Fruit fly (Drosophila melanogaster) whole organism, embryonic: ENCODE measurements around the gene mRpL32.

ENCODE experiments used
- Blimp-1 ChIP-seq: fragments of 200-800 bp; sonication (Bioruptor generic); optimal IDR thresholded peaks from 3 replicates; lab custom pipeline; 2018; ENCODE audit warnings: missing biosample characterization, missing genetic modification characterization, mild to moderate bottlenecking, moderate library complexity, missing genetic modification reagents
- CG10462 ChIP-seq: fragments of 200-800 bp; sonication (Bioruptor generic); optimal IDR thresholded peaks from 2 replicates; lab custom pipeline; 2016; ENCODE audit warnings: missing biosample characterization, missing genetic modification characterization
- CG11504 ChIP-seq: fragments of 200-800 bp; sonication (Bioruptor generic); optimal IDR thresholded peaks from 3 replicates; lab custom pipeline; 2019; ENCODE audit warnings: missing biosample characterization, mild to moderate bottlenecking, missing genetic modification characterization, moderate library complexity
- CG12071 ChIP-seq: fragments of 200-800 bp; sonication (Bioruptor generic); optimal IDR thresholded peaks from 3 replicates; lab custom pipeline; 2018; ENCODE audit warnings: missing biosample characterization, mild to moderate bottlenecking, missing genetic modification characterization
- CG12155 ChIP-seq: fragments of 200-800 bp; sonication (Bioruptor generic); optimal IDR thresholded peaks from 3 replicates; lab custom pipeline; 2016; ENCODE audit warnings: missing biosample characterization, missing genetic modification characterization
- CG14441 ChIP-seq: fragments of 200-800 bp; sonication (Bioruptor generic); IDR thresholded peaks from 2 replicates; pipeline ENCODE4 v1.3.6; 2022; ENCODE audit warnings: missing biosample characterization, missing genetic modification characterization
- CG14965 ChIP-seq: fragments of 200-800 bp; sonication (Bioruptor generic); optimal IDR thresholded peaks from 2 replicates; lab custom pipeline; 2016; ENCODE audit warnings: missing biosample characterization, missing genetic modification characterization, borderline replicate concordance
- CG15514 ChIP-seq: fragments of 200-800 bp; sonication (Bioruptor generic); optimal IDR thresholded peaks from 3 replicates; lab custom pipeline; 2017; ENCODE audit warnings: missing biosample characterization, missing genetic modification characterization, mild to moderate bottlenecking, moderate library complexity, missing genetic modification reagents
- CG1603 ChIP-seq: fragments of 200-800 bp; sonication (Bioruptor generic); optimal IDR thresholded peaks from 2 replicates; lab custom pipeline; 2019; ENCODE audit warnings: missing biosample characterization, mild to moderate bottlenecking, missing genetic modification characterization, moderate library complexity
- CG1647 ChIP-seq: fragments of 200-800 bp; sonication (Bioruptor generic); optimal IDR thresholded peaks from 3 replicates; lab custom pipeline; 2016; ENCODE audit warnings: missing biosample characterization, missing genetic modification characterization
- CG16815 ChIP-seq: fragments of 200-800 bp; sonication (Bioruptor generic); optimal IDR thresholded peaks from 3 replicates; lab custom pipeline; 2017; ENCODE audit warnings: missing biosample characterization, mild to moderate bottlenecking, missing genetic modification characterization
- CG17186 ChIP-seq: fragments of 200-800 bp; sonication (Bioruptor generic); optimal IDR thresholded peaks from 3 replicates; lab custom pipeline; 2017; ENCODE audit warnings: missing biosample characterization, missing genetic modification reagents, missing genetic modification characterization
- CG17612 ChIP-seq: fragments of 200-800 bp; sonication (Bioruptor generic); IDR thresholded peaks from 2 replicates; pipeline ENCODE4 v1.3.6; 2022; ENCODE audit warnings: missing biosample characterization, missing genetic modification characterization
- CG18476 ChIP-seq: fragments of 200-800 bp; sonication (Bioruptor generic); optimal IDR thresholded peaks from 2 replicates; lab custom pipeline; 2016; ENCODE audit warnings: missing biosample characterization, mild to moderate bottlenecking, missing genetic modification characterization
- CG2129 ChIP-seq: fragments of 200-800 bp; sonication (Bioruptor generic); IDR thresholded peaks from 2 replicates; pipeline ENCODE4 v1.3.6; 2022; ENCODE audit warnings: missing biosample characterization, missing genetic modification characterization; ENCODE audit not compliant: partially characterized antibody
- CG2889 ChIP-seq: fragments of 200-800 bp; sonication (Bioruptor generic); IDR thresholded peaks from 3 replicates; pipeline ENCODE4 v1.3.6; 2022; ENCODE audit warnings: missing biosample characterization, missing genetic modification characterization
- CG33213 ChIP-seq: fragments of 200-800 bp; sonication (Bioruptor generic); optimal IDR thresholded peaks from 3 replicates; lab custom pipeline; 2016; ENCODE audit warnings: missing biosample characterization, missing genetic modification characterization
- CG4282 ChIP-seq: fragments of 200-800 bp; sonication (Bioruptor generic); optimal IDR thresholded peaks from 2 replicates; lab custom pipeline; 2016; ENCODE audit warnings: missing biosample characterization, missing genetic modification characterization
- CG4328 ChIP-seq: fragments of 200-800 bp; sonication (Bioruptor generic); optimal IDR thresholded peaks from 3 replicates; lab custom pipeline; 2017; ENCODE audit warnings: missing biosample characterization, missing genetic modification reagents, missing genetic modification characterization
- CG4730 ChIP-seq: fragments of 200-800 bp; sonication (Bioruptor generic); IDR thresholded peaks from 2 replicates; pipeline ENCODE4 v1.3.6; 2022; ENCODE audit warnings: missing biosample characterization, missing genetic modification characterization
- CG6683 ChIP-seq: fragments of 200-800 bp; sonication (Bioruptor generic); optimal IDR thresholded peaks from 2 replicates; lab custom pipeline; 2017; ENCODE audit warnings: missing biosample characterization, mild to moderate bottlenecking, missing genetic modification characterization, missing genetic modification reagents
- CG6765 ChIP-seq: fragments of 200-800 bp; sonication (Bioruptor generic); optimal IDR thresholded peaks from 3 replicates; lab custom pipeline; 2017; ENCODE audit warnings: missing biosample characterization, mild to moderate bottlenecking, missing genetic modification characterization
- CG6854 ChIP-seq: fragments of 200-800 bp; sonication (Bioruptor generic); optimal IDR thresholded peaks from 3 replicates; lab custom pipeline; 2017; ENCODE audit warnings: missing biosample characterization, mild to moderate bottlenecking, missing genetic modification characterization
- CG8290 ChIP-seq, 3 experiments: fragments of 200-800 bp; sonication (Bioruptor generic); optimal IDR thresholded peaks; 2 replicates each; lab custom pipeline; 2016 to 2019; ENCODE audit warnings: missing biosample characterization in 3 of 3, missing genetic modification characterization in 3 of 3, mild to moderate bottlenecking in 2 of 3, moderate library complexity in 1 of 3
- Chrac-16 ChIP-seq: fragments of 200-800 bp; sonication (Bioruptor generic); optimal IDR thresholded peaks from 3 replicates; lab custom pipeline; 2016; ENCODE audit warnings: missing biosample characterization, missing genetic modification characterization
- CrebB ChIP-seq: fragments of 200-800 bp; sonication (Bioruptor generic); optimal IDR thresholded peaks from 3 replicates; lab custom pipeline; 2018; ENCODE audit warnings: missing biosample characterization, mild to moderate bottlenecking, missing genetic modification characterization
- D19A ChIP-seq: fragments of 200-800 bp; optimal IDR thresholded peaks from 3 replicates; lab custom pipeline; 2019; ENCODE audit warnings: missing biosample characterization, mild to moderate bottlenecking, missing genetic modification characterization, moderate library complexity
- Dad ChIP-seq: fragments of 200-800 bp; sonication (Bioruptor generic); optimal IDR thresholded peaks from 3 replicates; lab custom pipeline; 2016; ENCODE audit warnings: missing biosample characterization, missing genetic modification characterization
- Ets97D ChIP-seq: fragments of 200-800 bp; sonication (Bioruptor generic); optimal IDR thresholded peaks from 3 replicates; lab custom pipeline; 2016; ENCODE audit warnings: missing biosample characterization, missing genetic modification characterization
- Gug ChIP-seq: fragments of 200-800 bp; sonication (Bioruptor generic); IDR thresholded peaks from 4 replicates; pipeline ENCODE4 v1.3.6; 2022; ENCODE audit warnings: missing biosample characterization, missing genetic modification characterization
- Hand ChIP-seq: fragments of 200-800 bp; sonication (Bioruptor generic); optimal IDR thresholded peaks from 2 replicates; lab custom pipeline; 2017; ENCODE audit warnings: mild to moderate bottlenecking, missing biosample characterization, missing genetic modification reagents, missing genetic modification characterization
- MESR4 ChIP-seq: fragments of 200-800 bp; sonication (Bioruptor generic); optimal IDR thresholded peaks from 2 replicates; lab custom pipeline; 2018; ENCODE audit warnings: missing biosample characterization, mild to moderate bottlenecking, missing genetic modification characterization, moderate library complexity
- MTF-1 ChIP-seq: fragments of 200-800 bp; sonication (Bioruptor generic); optimal IDR thresholded peaks from 2 replicates; lab custom pipeline; 2018; ENCODE audit warnings: missing biosample characterization, mild to moderate bottlenecking, missing genetic modification characterization, borderline replicate concordance
- Mes4 ChIP-seq: fragments of 200-800 bp; sonication (Bioruptor generic); optimal IDR thresholded peaks from 2 replicates; lab custom pipeline; 2016; ENCODE audit warnings: missing biosample characterization, missing genetic modification characterization
- Mrtf ChIP-seq: fragments of 200-800 bp; sonication (Bioruptor generic); IDR thresholded peaks from 3 replicates; pipeline ENCODE4 v1.3.6; 2022; ENCODE audit warnings: missing biosample characterization, missing genetic modification characterization
- NFAT ChIP-seq: fragments of 200-800 bp; sonication (Bioruptor generic); IDR thresholded peaks from 2 replicates; pipeline ENCODE4 v1.3.6; 2022; ENCODE audit warnings: missing biosample characterization, missing genetic modification characterization
- Nf-YB ChIP-seq: fragments of 200-800 bp; sonication (Bioruptor generic); optimal IDR thresholded peaks from 3 replicates; lab custom pipeline; 2019; ENCODE audit warnings: missing biosample characterization, mild to moderate bottlenecking, missing genetic modification characterization, moderate library complexity
- Xrp1 ChIP-seq: fragments of 200-800 bp; sonication (Bioruptor generic); IDR thresholded peaks from 2 replicates; pipeline ENCODE4 v1.3.6; 2022; ENCODE audit warnings: missing biosample characterization, missing genetic modification characterization
- al ChIP-seq: fragments of 200-800 bp; sonication (Bioruptor generic); IDR thresholded peaks from 2 replicates; pipeline ENCODE4 v1.3.6; 2022; ENCODE audit warnings: missing biosample characterization, missing genetic modification characterization
- btn ChIP-seq: fragments of 200-800 bp; sonication (Bioruptor generic); optimal IDR thresholded peaks from 2 replicates; lab custom pipeline; 2016; ENCODE audit warnings: missing biosample characterization, missing genetic modification characterization
- danr ChIP-seq: fragments of 200-800 bp; sonication (Bioruptor generic); IDR thresholded peaks from 2 replicates; pipeline ENCODE4 v1.3.6; 2022; ENCODE audit warnings: missing biosample characterization, missing genetic modification characterization
- fd64A ChIP-seq: fragments of 200-800 bp; sonication (Bioruptor generic); optimal IDR thresholded peaks from 3 replicates; lab custom pipeline; 2018; ENCODE audit warnings: missing biosample characterization, mild to moderate bottlenecking, missing genetic modification characterization
- fd96Cb ChIP-seq: fragments of 200-800 bp; sonication (Bioruptor generic); optimal IDR thresholded peaks from 2 replicates; lab custom pipeline; 2018; ENCODE audit warnings: missing biosample characterization, mild to moderate bottlenecking, missing genetic modification characterization, moderate library complexity
- ftz-f1 ChIP-seq: fragments of 200-800 bp; sonication (Bioruptor generic); optimal IDR thresholded peaks from 2 replicates; lab custom pipeline; 2016; ENCODE audit warnings: missing biosample characterization, missing genetic modification characterization
- gcm2 ChIP-seq: fragments of 200-800 bp; sonication (Bioruptor generic); optimal IDR thresholded peaks from 2 replicates; lab custom pipeline; 2016; ENCODE audit warnings: missing biosample characterization, missing genetic modification characterization
- nmo ChIP-seq: fragments of 200-800 bp; sonication (Bioruptor generic); optimal IDR thresholded peaks from 2 replicates; lab custom pipeline; 2018; ENCODE audit warnings: missing biosample characterization, mild to moderate bottlenecking, missing genetic modification characterization, moderate library complexity
- sens ChIP-seq: fragments of 200-800 bp; sonication (Bioruptor generic); peaks from one replicate; lab custom pipeline; 2016; ENCODE audit warnings: missing biosample characterization, missing genetic modification characterization
- slp2 ChIP-seq: fragments of 200-800 bp; sonication (Bioruptor generic); optimal IDR thresholded peaks from 2 replicates; lab custom pipeline; 2016; ENCODE audit warnings: missing biosample characterization, missing genetic modification characterization
- twi ChIP-seq: fragments of 200-800 bp; optimal IDR thresholded peaks from 2 replicates; lab custom pipeline; 2019; ENCODE audit warnings: missing biosample characterization, mild to moderate bottlenecking, missing genetic modification characterization, moderate library complexity
- zen2 ChIP-seq: fragments of 200-800 bp; sonication (Bioruptor generic); IDR thresholded peaks from 3 replicates; pipeline ENCODE4 v1.3.6; 2022; ENCODE audit warnings: missing biosample characterization, missing genetic modification characterization; ENCODE audit not compliant: partially characterized antibody

Gene mRpL32

dm6 chr3R:31221337-31222047 is 31.2 kb upstream of the mRpL32 start:
- TF ChIP-seq CrebB (tag; lab: Kevin White, UChicago) (no peak), CG1647 (GFP tag; lab: Kevin White, UChicago) (no peak), D19A (tag; lab: Kevin White, UChicago) (no peak), Blimp-1 (no peak), Dad (GFP tag; lab: Kevin White, UChicago) (no peak), CG6765 (no peak), Chrac-16 (GFP tag; lab: Kevin White, UChicago) (no peak), Mes4 (GFP tag; lab: Kevin White, UChicago) (no peak), slp2 (GFP tag; lab: Kevin White, UChicago) (no peak), CG16815 (GFP tag; lab: Kevin White, UChicago) (no peak), CG33213 (GFP tag; lab: Kevin White, UChicago) (no peak), MTF-1 (peak; percentile 15), CG2889 (GFP tag; lab: Robert Waterston, UW) (no peak), Gug (no peak), CG4282 (GFP tag; lab: Kevin White, UChicago) (no peak), sens (GFP tag; lab: Kevin White, UChicago) (peak; percentile 77), CG4328 (GFP tag; lab: Kevin White, UChicago) (peak; percentile 39), CG6854 (peak; percentile 7), fd64A (GFP tag; lab: Kevin White, UChicago) (peak; percentile 41), CG1603 (no peak), fd96Cb (tag; lab: Kevin White, UChicago) (no peak), CG14965 (GFP tag; lab: Kevin White, UChicago) (no peak), ftz-f1 (GFP tag; lab: Kevin White, UChicago) (peak; percentile 38), CG18476 (GFP tag; lab: Kevin White, UChicago) (no peak), Nf-YB (GFP tag; lab: Kevin White, UChicago) (peak; percentile 32), CG12155 (GFP tag; lab: Kevin White, UChicago) (peak; percentile 88), CG12071 (GFP tag; lab: Kevin White, UChicago) (no peak), CG14441 (GFP tag; lab: Robert Waterston, UW) (no peak), CG4730 (GFP tag; lab: Robert Waterston, UW) (no peak), twi (tag; lab: Kevin White, UChicago) (no peak), CG17186 (GFP tag; lab: Kevin White, UChicago) (no peak), CG6683 (no peak), danr (GFP tag; lab: Robert Waterston, UW) (no peak), zen2 (GFP tag; lab: Robert Waterston, UW) (no peak), CG15514 (GFP tag; lab: Kevin White, UChicago) (no peak), nmo (GFP tag; lab: Kevin White, UChicago) (no peak), btn (GFP tag; lab: Kevin White, UChicago) (no peak), Hand (GFP tag; lab: Kevin White, UChicago) (no peak), CG8290 (GFP tag; optimal IDR thresholded peaks at IDR 0.05; lab: Kevin White, UChicago) (no peak), CG8290 (tag; optimal IDR thresholded peaks at IDR 0.05; lab: Kevin White, UChicago) (no peak), Xrp1 (GFP tag; lab: Robert Waterston, UW) (no peak), gcm2 (GFP tag; lab: Kevin White, UChicago) (no peak), Ets97D (GFP tag; lab: Kevin White, UChicago) (no peak), CG2129 (GFP tag; lab: Robert Waterston, UW) (no peak), MESR4 (GFP tag; lab: Kevin White, UChicago) (no peak), CG10462 (GFP tag; lab: Kevin White, UChicago) (no peak), NFAT (GFP tag; lab: Robert Waterston, UW) (no peak), Mrtf (no peak), al (GFP tag; lab: Robert Waterston, UW) (no peak), CG11504 (tag; lab: Kevin White, UChicago) (no peak), CG17612 (GFP tag; lab: Robert Waterston, UW) (no peak)
